Worm (Caenorhabditis elegans): Measurements from ENCODE around the gene str-253.

DNA sequence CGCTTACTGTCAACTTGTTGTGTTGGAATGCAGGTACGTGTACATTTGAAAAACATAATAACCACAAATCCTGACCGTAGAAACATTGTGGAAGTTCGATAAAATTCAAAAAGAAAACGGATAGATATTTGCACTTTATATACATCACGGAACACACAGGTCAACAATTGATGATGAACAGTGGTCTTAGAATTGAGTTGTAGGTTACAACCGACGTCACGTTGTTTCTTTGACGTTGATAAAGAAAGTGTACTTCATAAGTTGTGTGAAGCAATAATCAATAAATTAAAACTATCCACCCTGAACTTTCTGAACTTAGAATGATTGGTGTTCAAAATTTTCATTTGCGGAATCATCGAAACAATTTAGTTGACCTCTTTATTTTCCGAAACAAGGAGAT lies 17.3 kb upstream of the str-253 start, which contains the start of gene Y5H2A.1:
- TF ChIP-seq ceh-16 (tag; optimal IDR thresholded peaks at IDR 0.05) (no peak), nhr-77 (tag; optimal IDR thresholded peaks at IDR 0.05) (no peak), tbx-2 (tag; optimal IDR thresholded peaks at IDR 0.05) (no peak), egl-27 (tag; optimal IDR thresholded peaks at IDR 0.05) (no peak), ceh-82 (tag; optimal IDR thresholded peaks at IDR 0.05) (no peak), hmg-11 (tag; optimal IDR thresholded peaks at IDR 0.05) (no peak), unc-62 (GFP tag; optimal IDR thresholded peaks at IDR 0.05) (no peak), aly-2 (tag; optimal IDR thresholded peaks at IDR 0.05) (no peak), ama-1 (optimal IDR thresholded peaks at IDR 0.05) (no peak)
